Worm (Caenorhabditis elegans) whole organism, mixed stage, embryonic: Measurements from ENCODE around the gene clec-66.

ENCODE experiments used
- bed-3 ChIP-seq: fragments of 200-800 bp; sonication (Bioruptor generic); optimal IDR thresholded peaks from 3 replicates; lab custom pipeline; 2018; ENCODE audit warnings: mild to moderate bottlenecking, missing genetic modification characterization, moderate library complexity, missing compliant biosample characterization
- blmp-1 ChIP-seq: fragments of 150-350 bp; optimal IDR thresholded peaks from 2 replicates; lab custom pipeline; 2014; ENCODE audit warnings: missing biosample characterization, missing genetic modification characterization
- ceh-83 ChIP-seq: fragments of 200-800 bp; sonication (Bioruptor generic); optimal IDR thresholded peaks from 2 replicates; lab custom pipeline; 2018; ENCODE audit warnings: mild to moderate bottlenecking, missing genetic modification characterization, missing compliant biosample characterization
- elt-3 ChIP-seq: fragments of 150-350 bp; optimal IDR thresholded peaks from 2 replicates; lab custom pipeline; 2014; ENCODE audit warnings: missing biosample characterization, missing genetic modification characterization
- lin-13 ChIP-seq: fragments of 150-350 bp; optimal IDR thresholded peaks from 2 replicates; lab custom pipeline; 2014; ENCODE audit warnings: missing biosample characterization, missing genetic modification characterization
- nhr-12 ChIP-seq: fragments of 150-350 bp; optimal IDR thresholded peaks from 2 replicates; lab custom pipeline; 2014; ENCODE audit warnings: missing biosample characterization, missing genetic modification characterization
- nhr-237 ChIP-seq: fragments of 150-350 bp; optimal IDR thresholded peaks from 2 replicates; lab custom pipeline; 2014; ENCODE audit warnings: missing biosample characterization, missing genetic modification characterization
- nhr-28 ChIP-seq: fragments of 150-350 bp; optimal IDR thresholded peaks from 2 replicates; lab custom pipeline; 2014; ENCODE audit warnings: missing biosample characterization, missing genetic modification characterization
- nhr-76 ChIP-seq: sonication (generic microtip); optimal IDR thresholded peaks from 2 replicates; lab custom pipeline; 2017; ENCODE audit warnings: missing biosample characterization, missing genetic modification characterization
- pha-4 ChIP-seq: fragments of 150-350 bp; optimal IDR thresholded peaks from 2 replicates; lab custom pipeline; 2018; ENCODE audit warnings: missing biosample characterization, missing genetic modification reagents, missing genetic modification characterization
- snpc-4 ChIP-seq: fragments of 150-350 bp; optimal IDR thresholded peaks from 2 replicates; lab custom pipeline; 2014; ENCODE audit warnings: missing biosample characterization, missing genetic modification characterization
- unc-62 ChIP-seq: fragments of 150-350 bp; optimal IDR thresholded peaks from 2 replicates; lab custom pipeline; 2014; ENCODE audit warnings: missing biosample characterization, missing genetic modification reagents, missing genetic modification characterization
- zip-8 ChIP-seq: fragments of 150-350 bp; optimal IDR thresholded peaks from 2 replicates; lab custom pipeline; 2014; ENCODE audit warnings: missing biosample characterization, missing genetic modification characterization
- ztf-11 ChIP-seq: fragments of 150-350 bp; optimal IDR thresholded peaks from 2 replicates; lab custom pipeline; 2014; ENCODE audit warnings: missing biosample characterization, missing genetic modification characterization

DNA sequence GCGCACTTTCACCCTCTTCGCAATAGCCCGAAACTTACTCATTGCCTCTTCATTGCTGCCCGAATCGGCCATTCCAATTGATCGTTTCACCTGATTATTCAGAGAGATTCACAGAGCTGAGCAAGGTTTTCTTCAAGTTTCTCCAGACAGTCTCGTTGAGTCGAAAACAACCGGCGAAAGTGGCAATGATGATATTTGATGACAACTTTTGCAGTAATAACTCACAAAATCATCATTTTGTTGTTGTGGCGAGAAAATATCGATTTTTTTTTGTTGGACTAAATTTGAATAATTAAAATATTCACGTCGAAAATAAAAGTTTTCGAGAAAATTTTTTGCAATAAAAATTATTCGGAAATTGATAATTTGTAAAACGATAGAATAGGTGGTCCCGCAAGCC, 38.6 kb upstream of the clec-66 start, which contains the start of gene snf-5:
- TF ChIP-seq nhr-12 (tag; lab: Kevin White, UChicago) (no peak), bed-3 (no peak), lin-13 (tag; lab: Kevin White, UChicago) (no peak), snpc-4 (no peak), zip-8 (tag; lab: Kevin White, UChicago) (no peak), nhr-76 (tag; lab: Kevin White, UChicago) (no peak), elt-3 (tag; lab: Kevin White, UChicago) (no peak), ztf-11 (no peak), nhr-28 (tag; lab: Kevin White, UChicago) (no peak), unc-62 (GFP tag; lab: Kevin White, UChicago) (no peak), blmp-1 (tag; lab: Kevin White, UChicago) (no peak), pha-4 (tag; lab: Kevin White, UChicago) (no peak), ceh-83 (GFP tag; lab: Kevin White, UChicago) (no peak), nhr-237 (tag; lab: Kevin White, UChicago) (no peak)
